Worm (Caenorhabditis elegans): ENCODE measurements around the gene del-5.

DNA sequence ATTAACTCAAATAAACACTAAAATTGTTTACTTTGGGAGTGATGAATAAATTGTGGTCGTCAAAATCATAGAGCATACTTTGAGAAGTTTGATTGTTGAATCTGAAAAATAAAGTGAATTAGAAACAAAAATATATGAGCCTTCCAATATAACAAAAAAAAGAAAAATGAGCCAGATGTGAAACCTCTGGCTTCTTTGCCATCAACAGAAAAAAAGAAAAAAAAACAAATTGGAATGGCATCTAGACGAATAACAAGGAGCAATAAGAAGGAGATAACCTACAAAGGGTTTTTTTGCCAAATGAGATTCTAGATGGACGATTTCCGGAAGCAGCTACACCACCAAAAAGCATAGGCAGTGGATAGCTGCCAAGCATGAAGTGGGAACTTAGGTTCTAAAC is 2.6 kb upstream of the del-5 start, which contains the start of gene F58A3.4:
- TF ChIP-seq hmg-1.2 (GFP tag; IDR thresholded peaks at IDR 0.05) (no peak), ets-4 (GFP tag; optimal IDR thresholded peaks at IDR 0.05) (no peak), him-1 (tag; optimal IDR thresholded peaks at IDR 0.05) (no peak), D2030.7 (GFP tag; IDR thresholded peaks at IDR 0.05) (no peak), T26A5.8 (tag; optimal IDR thresholded peaks at IDR 0.05) (no peak)

Data from whole organism, young adult.